Worm (Caenorhabditis elegans): ENCODE data around the gene krr-1.

Gene krr-1

DNA sequence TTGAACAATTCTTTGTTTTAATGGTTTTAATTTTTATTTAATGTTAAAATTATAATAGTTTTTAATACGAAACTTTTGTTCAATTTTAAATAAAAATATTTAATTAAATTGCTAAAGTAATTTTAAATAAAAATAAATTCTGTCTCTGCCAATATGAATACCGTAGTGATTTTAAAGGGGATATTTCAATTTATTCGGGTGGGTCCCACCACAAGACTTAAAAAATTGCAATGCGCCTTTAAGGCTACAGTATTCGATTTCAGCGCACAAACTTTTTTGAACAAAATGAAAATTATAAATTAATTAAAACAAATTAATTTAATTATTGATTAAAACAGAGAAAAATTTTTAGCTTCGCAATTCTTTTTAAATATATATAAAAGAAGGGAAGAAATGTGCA lies 31.9 kb upstream of the krr-1 start:
- TF ChIP-seq lsl-1 (GFP tag; optimal IDR thresholded peaks at IDR 0.05) (peak; percentile 97), xnd-1 (tag; optimal IDR thresholded peaks at IDR 0.05) (peak; percentile 89), attf-5 (GFP tag; optimal IDR thresholded peaks at IDR 0.05) (no peak), C17E4.6 (GFP tag; IDR thresholded peaks at IDR 0.05) (no peak), ztf-3 (GFP tag; optimal IDR thresholded peaks at IDR 0.05) (no peak), nhr-120 (GFP tag; IDR thresholded peaks at IDR 0.05) (no peak), snpc-1.1 (tag; optimal IDR thresholded peaks at IDR 0.05; ENCODE audit: insufficient read depth) (peak; percentile 50), lag-1 (GFP tag; IDR thresholded peaks at IDR 0.05) (no peak), F33H1.4 (GFP tag; IDR thresholded peaks at IDR 0.05) (peak; percentile 93), ccch-3 (GFP tag; optimal IDR thresholded peaks at IDR 0.05) (no peak), F10E7.11 (tag; optimal IDR thresholded peaks at IDR 0.05) (no peak), let-526 (GFP tag; IDR thresholded peaks at IDR 0.05) (no peak), hmg-20 (GFP tag; IDR thresholded peaks at IDR 0.05) (no peak), cebp-1 (GFP tag; IDR thresholded peaks at IDR 0.05) (no peak), cebp-1 (tag; optimal IDR thresholded peaks at IDR 0.05) (no peak), madf-8 (GFP tag; conservative IDR thresholded peaks at IDR 0.05) (peak; percentile 75), mcd-1 (GFP tag; IDR thresholded peaks at IDR 0.05) (0 out of 2 replicates have a peak, but pooled peaks have one; percentile 7), ceh-100 (GFP tag; IDR thresholded peaks at IDR 0.05) (no peak), nhr-90 (tag; optimal IDR thresholded peaks at IDR 0.05) (no peak), ama-1 (optimal IDR thresholded peaks at IDR 0.05) (no peak), ama-1 (GFP tag; optimal IDR thresholded peaks at IDR 0.05) (no peak), madf-6 (GFP tag; IDR thresholded peaks at IDR 0.05) (peak; percentile 93), ceh-58 (GFP tag; IDR thresholded peaks at IDR 0.05) (no peak), Y56A3A.18 (GFP tag; IDR thresholded peaks at IDR 0.05) (no peak), hsf-1 (GFP tag; IDR thresholded peaks at IDR 0.05) (0 out of 2 replicates have a peak, but pooled peaks have one; percentile 14), C06A6.2 (GFP tag; conservative IDR thresholded peaks at IDR 0.05) (no peak), akir-1 (GFP tag; optimal IDR thresholded peaks at IDR 0.05) (no peak), ets-4 (GFP tag; optimal IDR thresholded peaks at IDR 0.05) (no peak), efl-1 (GFP tag; optimal IDR thresholded peaks at IDR 0.05) (peak; percentile 7), Y67H2A.10 (GFP tag; conservative IDR thresholded peaks at IDR 0.05) (no peak), lin-54 (GFP tag; optimal IDR thresholded peaks at IDR 0.05) (peak; percentile 54), T26A5.8 (tag; optimal IDR thresholded peaks at IDR 0.05) (no peak), tbp1 (GFP tag; optimal IDR thresholded peaks at IDR 0.05) (peak; percentile 31), egl-18 (GFP tag; IDR thresholded peaks at IDR 0.05) (no peak), madf-3 (GFP tag; IDR thresholded peaks at IDR 0.05) (peak; percentile 90), D2030.7 (GFP tag; IDR thresholded peaks at IDR 0.05) (peak; percentile 54; the same call in 1 of the 2 replicates), ceh-91 (GFP tag; IDR thresholded peaks at IDR 0.05) (peak; percentile 51), tbx-9 (tag; optimal IDR thresholded peaks at IDR 0.05; ENCODE audit: borderline replicate concordance) (no peak), lsy-27 (tag; optimal IDR thresholded peaks at IDR 0.05; ENCODE audit: borderline replicate concordance, insufficient read depth) (no peak)

- TF ChIP-seq Y79H2A.3 (GFP tag; conservative IDR thresholded peaks at IDR 0.05) (no peak), tbp1 (GFP tag; optimal IDR thresholded peaks at IDR 0.05) (no peak), ceh-40 (GFP tag; IDR thresholded peaks at IDR 0.05) (no peak)
These were observed 31.1 kb upstream of the krr-1 start, which contains the start of gene F09G2.1 for ce11 chrV:7199932-7200331. F09G2.1 (plus strand) TSS chrV:7200232.
